Worm (Caenorhabditis elegans) whole organism, L3 larva: Measurements from ENCODE around the gene mbk-2.

ENCODE experiments used
- ZK546.5 ChIP-seq: sonication (generic microtip); optimal IDR thresholded peaks from 2 replicates; lab custom pipeline; 2017; ENCODE audit warnings: missing biosample characterization, missing genetic modification characterization
- eor-1 ChIP-seq, 2 experiments: fragments of 150-350 bp; optimal IDR thresholded peaks; 2 replicates each; lab custom pipeline; 2014 to 2018; ENCODE audit warnings: missing biosample characterization in 2 of 2, missing genetic modification characterization in 2 of 2
- lin-15B ChIP-seq: fragments of 150-350 bp; optimal IDR thresholded peaks from 2 replicates; lab custom pipeline; 2014; ENCODE audit warnings: missing biosample characterization, missing genetic modification characterization
- pha-4 ChIP-seq: fragments of 150-350 bp; optimal IDR thresholded peaks from 2 replicates; lab custom pipeline; 2014; ENCODE audit warnings: missing biosample characterization, missing genetic modification reagents, missing genetic modification characterization
- snpc-4 ChIP-seq: fragments of 150-350 bp; optimal IDR thresholded peaks from 2 replicates; lab custom pipeline; 2014; ENCODE audit warnings: missing biosample characterization, missing genetic modification characterization

- no peak for TF ChIP-seq snpc-4 (tag; lab: Kevin White, UChicago)
- no peak for TF ChIP-seq eor-1 (tag; optimal IDR thresholded peaks at IDR 0.05; lab: Kevin White, UChicago)
- TF ChIP-seq ZK546.5, result no peak
- no peak for TF ChIP-seq pha-4
- TF ChIP-seq lin-15B (tag; lab: Kevin White, UChicago), result no peak
Observed at ce11 chrIV:12985961-12986360, 23.0 kb upstream of the mbk-2 start, which contains the start of gene K10D11.3.
